Worm (Caenorhabditis elegans): ENCODE data around the gene E02C12.19.
A peak's percentile ranks its signal among the peaks of the same experiment; 100 is the strongest.

The E02C12.19 gene

ce11 chrV:9352947-9353346 is 23.4 kb downstream of the E02C12.19 start, which contains the start of gene srx-46:
Gene srx-46 (plus strand): TSS chrV:9353247.
- TF ChIP-seq elt-1 (tag; optimal IDR thresholded peaks at IDR 0.05) (no peak), ceh-9 (tag; optimal IDR thresholded peaks at IDR 0.05) (no peak), egl-27 (tag; optimal IDR thresholded peaks at IDR 0.05) (no peak)

- TF ChIP-seq elt-1 (tag; optimal IDR thresholded peaks at IDR 0.05) (no peak), ceh-28 (tag; optimal IDR thresholded peaks at IDR 0.05) (no peak), elt-3 (tag; optimal IDR thresholded peaks at IDR 0.05) (no peak), nhr-67 (tag; optimal IDR thresholded peaks at IDR 0.05) (no peak), ztf-4 (tag; optimal IDR thresholded peaks at IDR 0.05) (no peak), lin-39 (tag; optimal IDR thresholded peaks at IDR 0.05) (no peak), egl-27 (tag; optimal IDR thresholded peaks at IDR 0.05) (no peak), nhr-23 (tag; optimal IDR thresholded peaks at IDR 0.05) (no peak), fos-1 (tag; optimal IDR thresholded peaks at IDR 0.05) (no peak), pqm-1 (tag; optimal IDR thresholded peaks at IDR 0.05) (no peak), nhr-11 (tag; optimal IDR thresholded peaks at IDR 0.05) (no peak), jun-1 (tag; optimal IDR thresholded peaks at IDR 0.05) (no peak), ceh-82 (tag; optimal IDR thresholded peaks at IDR 0.05) (no peak), nhr-25 (tag; optimal IDR thresholded peaks at IDR 0.05) (no peak), ZK546.5 (tag; optimal IDR thresholded peaks at IDR 0.05) (no peak), ama-1 (optimal IDR thresholded peaks at IDR 0.05) (no peak), fkh-2 (tag; optimal IDR thresholded peaks at IDR 0.05) (no peak), nfya-1 (tag; optimal IDR thresholded peaks at IDR 0.05; ENCODE audit: insufficient read depth) (no peak), nhr-237 (tag; optimal IDR thresholded peaks at IDR 0.05) (no peak), ceh-16 (tag; optimal IDR thresholded peaks at IDR 0.05) (no peak)
Observed at ce11 chrV:9349687-9350086, 26.6 kb downstream of the E02C12.19 start, which contains the start of gene srx-47. Gene srx-47 (plus strand): TSS chrV:9349987.

ce11 chrV:9346804-9347203 is 29.5 kb downstream of the E02C12.19 start, which contains the start of the genes K07B1.7 and try-5:
Gene K07B1.7 (minus strand): TSS chrV:9346962.
Gene try-5 (plus strand): TSS chrV:9347044.
- TF ChIP-seq R02D3.7 (tag; optimal IDR thresholded peaks at IDR 0.05) = peak; percentile 96
- TF ChIP-seq nhr-77 (tag; optimal IDR thresholded peaks at IDR 0.05) = no peak
- peak; percentile 61 for TF ChIP-seq skn-1 (tag; optimal IDR thresholded peaks at IDR 0.05)
- no peak for TF ChIP-seq sea-2 (GFP tag; optimal IDR thresholded peaks at IDR 0.05)
- TF ChIP-seq mml-1 (tag; optimal IDR thresholded peaks at IDR 0.05) = no peak
- TF ChIP-seq pha-4 (tag; optimal IDR thresholded peaks at IDR 0.05) = peak; percentile 85
- TF ChIP-seq egl-5 (tag; optimal IDR thresholded peaks at IDR 0.05) = peak; percentile 54
- TF ChIP-seq mdl-1 (tag; optimal IDR thresholded peaks at IDR 0.05) = no peak
- no peak for TF ChIP-seq ceh-82 (tag; optimal IDR thresholded peaks at IDR 0.05)
- TF ChIP-seq fkh-10 (GFP tag; optimal IDR thresholded peaks at IDR 0.05) = no peak
- TF ChIP-seq aly-2 (tag; optimal IDR thresholded peaks at IDR 0.05) = no peak
- TF ChIP-seq lin-15B (tag; optimal IDR thresholded peaks at IDR 0.05) = peak; percentile 64
- TF ChIP-seq eor-1 (tag; optimal IDR thresholded peaks at IDR 0.05) = no peak
- TF ChIP-seq lin-39 (tag; optimal IDR thresholded peaks at IDR 0.05) = peak; percentile 12
- TF ChIP-seq elt-3 (tag; optimal IDR thresholded peaks at IDR 0.05) = no peak
- peak; percentile 62 for TF ChIP-seq nhr-25 (tag; optimal IDR thresholded peaks at IDR 0.05)
- TF ChIP-seq nfya-1 (tag; optimal IDR thresholded peaks at IDR 0.05; ENCODE audit: insufficient read depth) = peak; percentile 82
- peak; percentile 94 for TF ChIP-seq ceh-28 (tag; optimal IDR thresholded peaks at IDR 0.05)

ce11 chrV:9343629-9344624 is 32.4 kb downstream of the E02C12.19 start, which contains the start of gene tos-1:
Gene tos-1 (minus strand): TSS chrV:9344203.
- peak; percentile 75 for TF ChIP-seq egl-27 (tag; optimal IDR thresholded peaks at IDR 0.05)
- peak; percentile 76 for TF ChIP-seq nhr-76 (tag; optimal IDR thresholded peaks at IDR 0.05)
- TF ChIP-seq nhr-237 (tag; optimal IDR thresholded peaks at IDR 0.05) = no peak
- peak; percentile 97 for TF ChIP-seq nhr-11 (tag; optimal IDR thresholded peaks at IDR 0.05)
- peak; percentile 94 for TF ChIP-seq tbx-2 (tag; optimal IDR thresholded peaks at IDR 0.05)
- TF ChIP-seq ceh-82 (tag; optimal IDR thresholded peaks at IDR 0.05) = peak; percentile 91
- peak; percentile 98 for TF ChIP-seq jun-1 (tag; optimal IDR thresholded peaks at IDR 0.05)
- peak; percentile 98 for TF ChIP-seq pha-4 (tag; optimal IDR thresholded peaks at IDR 0.05)
- no peak for TF ChIP-seq fkh-2 (tag; optimal IDR thresholded peaks at IDR 0.05)
- TF ChIP-seq egl-5 (tag; optimal IDR thresholded peaks at IDR 0.05) = peak; percentile 96
- TF ChIP-seq nfya-1 (tag; optimal IDR thresholded peaks at IDR 0.05; ENCODE audit: insufficient read depth) = peak; percentile 90
- TF ChIP-seq ZK546.5 (tag; optimal IDR thresholded peaks at IDR 0.05) = peak; percentile 47
- peak; percentile 86 for TF ChIP-seq ztf-4 (tag; optimal IDR thresholded peaks at IDR 0.05)
- TF ChIP-seq mml-1 (tag; optimal IDR thresholded peaks at IDR 0.05) = peak; percentile 12
- TF ChIP-seq sea-2 (GFP tag; optimal IDR thresholded peaks at IDR 0.05) = peak; percentile 90
- TF ChIP-seq nhr-67 (tag; optimal IDR thresholded peaks at IDR 0.05) = no peak
- no peak for TF ChIP-seq aly-2 (tag; optimal IDR thresholded peaks at IDR 0.05)
- TF ChIP-seq nhr-43 (tag; optimal IDR thresholded peaks at IDR 0.05; ENCODE audit: poor library complexity, severe bottlenecking) = peak; percentile 93
- TF ChIP-seq fos-1 (tag; optimal IDR thresholded peaks at IDR 0.05) = peak; percentile 92
- no peak for TF ChIP-seq unc-39 (tag; optimal IDR thresholded peaks at IDR 0.05)
- peak; percentile 93 for TF ChIP-seq elt-2 (tag; optimal IDR thresholded peaks at IDR 0.05)
- TF ChIP-seq lsy-12 (tag; optimal IDR thresholded peaks at IDR 0.05) = peak; percentile 99
- TF ChIP-seq nhr-23 (tag; optimal IDR thresholded peaks at IDR 0.05) = peak; percentile 97
- TF ChIP-seq daf-12 (tag; optimal IDR thresholded peaks at IDR 0.05) = peak; percentile 60
- TF ChIP-seq fkh-10 (GFP tag; optimal IDR thresholded peaks at IDR 0.05) = peak; percentile 96
- peak; percentile 64 for TF ChIP-seq zag-1 (tag; optimal IDR thresholded peaks at IDR 0.05)
- TF ChIP-seq ceh-16 (tag; optimal IDR thresholded peaks at IDR 0.05) = no peak
- TF ChIP-seq skn-1 (tag; optimal IDR thresholded peaks at IDR 0.05) = peak; percentile 93
- peak; percentile 22 to 95 (median 91) for TF ChIP-seq elt-3 (tag; optimal IDR thresholded peaks at IDR 0.05)

Measured in whole organism, L3 larva.